Worm (Caenorhabditis elegans): ENCODE measurements around the gene T21H3.5.

The T21H3.5 gene

ce11 chrV:1112180-1112579 is 51.9 kb downstream of the T21H3.5 start:
- no peak for TF ChIP-seq unc-62 (GFP tag; optimal IDR thresholded peaks at IDR 0.05)
